Worm (Caenorhabditis elegans) whole organism, L1 larva: Measurements from ENCODE around the gene fbxc-39.
A peak's percentile ranks its signal among the peaks of the same experiment; 100 is the strongest.

ENCODE experiments used
- C04F5.9 ChIP-seq: sonication (generic microtip); optimal IDR thresholded peaks from 2 replicates; lab custom pipeline; 2016; ENCODE audit warnings: missing genetic modification characterization, missing compliant biosample characterization
- ama-1 ChIP-seq: fragments of 150-350 bp; optimal IDR thresholded peaks from 2 replicates; lab custom pipeline; 2014
- blmp-1 ChIP-seq: fragments of 150-350 bp; optimal IDR thresholded peaks from 2 replicates; lab custom pipeline; 2014; ENCODE audit warnings: missing biosample characterization, missing genetic modification characterization
- ceh-82 ChIP-seq, 3 experiments: fragments of 150-350 bp in 1 of 3; sonication (generic microtip) in 2 of 3; optimal IDR thresholded peaks; 2 replicates each; lab custom pipeline; 2014 to 2017; ENCODE audit warnings: missing biosample characterization in 3 of 3, missing genetic modification characterization in 3 of 3
- ceh-90 ChIP-seq: sonication (generic microtip); optimal IDR thresholded peaks from 2 replicates; lab custom pipeline; 2016; ENCODE audit warnings: missing genetic modification characterization, missing compliant biosample characterization
- dpl-1 ChIP-seq, 3 experiments: fragments of 150-350 bp in 2 of 3; sonication (generic microtip) in 1 of 3; optimal IDR thresholded peaks; 2 replicates each; lab custom pipeline; 2014 to 2017; ENCODE audit warnings: missing biosample characterization in 3 of 3, missing genetic modification characterization in 3 of 3, missing genetic modification reagents in 3 of 3
- efl-1 ChIP-seq, 4 experiments: fragments of 150-350 bp; optimal IDR thresholded peaks in 3 of 4; peaks in 1 of 4; 1 replicate in 1 of 4; 2 replicates in 3 of 4; lab custom pipeline; 2014; ENCODE audit warnings: missing biosample characterization in 2 of 4, missing genetic modification characterization in 2 of 4, missing genetic modification reagents in 2 of 4
- efl-3 ChIP-seq: fragments of 200-800 bp; sonication (Bioruptor generic); optimal IDR thresholded peaks from 2 replicates; lab custom pipeline; 2018; ENCODE audit warnings: mild to moderate bottlenecking, missing genetic modification characterization, missing compliant biosample characterization
- elt-2 ChIP-seq: sonication (generic microtip); optimal IDR thresholded peaks from 2 replicates; lab custom pipeline; 2016; ENCODE audit warnings: missing genetic modification characterization, mild to moderate bottlenecking, inconsistent platforms, missing compliant biosample characterization, missing genetic modification reagents
- elt-3 ChIP-seq, 6 experiments: fragments of 150-350 bp in 1 of 6; sonication (generic microtip); optimal IDR thresholded peaks; 2 replicates each; lab custom pipeline; 2017 to 2018; ENCODE audit warnings: missing biosample characterization in 6 of 6, missing genetic modification characterization in 6 of 6, inconsistent platforms in 1 of 6
- ets-5 ChIP-seq: fragments of 200-800 bp; sonication (Bioruptor generic); IDR thresholded peaks from 2 replicates; pipeline ENCODE4 v1.3.6; 2022; ENCODE audit warnings: missing genetic modification characterization, missing compliant biosample characterization
- fkh-4 ChIP-seq: sonication (generic microtip); optimal IDR thresholded peaks from 2 replicates; lab custom pipeline; 2016; ENCODE audit warnings: missing compliant biosample characterization, missing genetic modification characterization, borderline replicate concordance
- fkh-8 ChIP-seq: sonication (generic microtip); optimal IDR thresholded peaks from 2 replicates; lab custom pipeline; 2016; ENCODE audit warnings: mild to moderate bottlenecking, missing genetic modification characterization, missing compliant biosample characterization
- fos-1 ChIP-seq: fragments of 150-350 bp; optimal IDR thresholded peaks from 2 replicates; lab custom pipeline; 2014; ENCODE audit warnings: missing biosample characterization, missing genetic modification characterization
- hlh-17 ChIP-seq: fragments of 200-800 bp; sonication (Bioruptor generic); optimal IDR thresholded peaks from 2 replicates; lab custom pipeline; 2018; ENCODE audit warnings: missing genetic modification characterization, mild to moderate bottlenecking, missing compliant biosample characterization, moderate library complexity, borderline replicate concordance
- hpl-2 ChIP-seq: fragments of 150-350 bp; optimal IDR thresholded peaks from 2 replicates; lab custom pipeline; 2014; ENCODE audit warnings: missing biosample characterization, missing genetic modification reagents, missing genetic modification characterization
- irx-1 ChIP-seq: sonication (generic microtip); optimal IDR thresholded peaks from 2 replicates; lab custom pipeline; 2016; ENCODE audit warnings: missing genetic modification characterization, missing compliant biosample characterization
- isw-1 ChIP-seq: fragments of 200-800 bp; sonication (Bioruptor generic); IDR thresholded peaks from 2 replicates; pipeline ENCODE4 v1.3.6; 2022; ENCODE audit warnings: missing genetic modification characterization, missing compliant biosample characterization
- lin-35 ChIP-seq, 2 experiments: fragments of 150-350 bp; optimal IDR thresholded peaks; 2 replicates each; lab custom pipeline; 2014; ENCODE audit warnings: missing biosample characterization in 2 of 2, missing genetic modification characterization in 2 of 2, missing genetic modification reagents in 2 of 2
- lin-39 ChIP-seq: fragments of 150-350 bp; optimal IDR thresholded peaks from 2 replicates; lab custom pipeline; 2014; ENCODE audit warnings: missing biosample characterization, missing genetic modification reagents, missing genetic modification characterization
- lsy-2 ChIP-seq, 2 experiments: fragments of 150-350 bp; optimal IDR thresholded peaks; 2 replicates each; lab custom pipeline; 2014; ENCODE audit warnings: missing biosample characterization in 2 of 2, missing genetic modification characterization in 2 of 2
- mdl-1 ChIP-seq, 2 experiments: fragments of 150-350 bp; optimal IDR thresholded peaks; 2 replicates each; lab custom pipeline; 2014 to 2017; ENCODE audit warnings: missing biosample characterization in 2 of 2, missing genetic modification characterization in 2 of 2, inconsistent platforms in 1 of 2
- mef-2 ChIP-seq: fragments of 150-350 bp; optimal IDR thresholded peaks from 2 replicates; lab custom pipeline; 2014; ENCODE audit warnings: missing biosample characterization, missing genetic modification characterization
- nhr-19 ChIP-seq: fragments of 200-800 bp; sonication (Bioruptor generic); conservative IDR thresholded peaks from 2 replicates; pipeline ENCODE4 v1.3.6; 2022; ENCODE audit warnings: missing genetic modification characterization, missing compliant biosample characterization
- nhr-237 ChIP-seq: fragments of 150-350 bp; optimal IDR thresholded peaks from 2 replicates; lab custom pipeline; 2014; ENCODE audit warnings: missing biosample characterization, missing genetic modification characterization
- nhr-47 ChIP-seq: sonication (generic microtip); optimal IDR thresholded peaks from 2 replicates; lab custom pipeline; 2016; ENCODE audit warnings: mild to moderate bottlenecking, missing genetic modification characterization, moderate library complexity, missing compliant biosample characterization
- nhr-84 ChIP-seq: sonication (generic microtip); optimal IDR thresholded peaks from 2 replicates; lab custom pipeline; 2017; ENCODE audit warnings: missing biosample characterization, missing genetic modification characterization
- nhr-85 ChIP-seq: sonication (generic microtip); peaks from one replicate; lab custom pipeline; 2016; ENCODE audit warnings: missing genetic modification characterization, inconsistent platforms, missing compliant biosample characterization
- pax-3 ChIP-seq: fragments of 200-800 bp; sonication (Bioruptor generic); optimal IDR thresholded peaks from 2 replicates; lab custom pipeline; 2018; ENCODE audit warnings: mild to moderate bottlenecking, missing genetic modification characterization, moderate library complexity, missing compliant biosample characterization
- pqm-1 ChIP-seq: sonication (generic microtip); optimal IDR thresholded peaks from 3 replicates; lab custom pipeline; 2017; ENCODE audit warnings: missing biosample characterization, missing genetic modification characterization
- snu-23 ChIP-seq: sonication (generic microtip); optimal IDR thresholded peaks from 2 replicates; lab custom pipeline; 2016; ENCODE audit warnings: missing genetic modification characterization, missing compliant biosample characterization
- sox-4 ChIP-seq: sonication (generic microtip); optimal IDR thresholded peaks from 2 replicates; lab custom pipeline; 2016; ENCODE audit warnings: missing genetic modification characterization, missing compliant biosample characterization
- sup-37 ChIP-seq: fragments of 200-800 bp; sonication (Bioruptor generic); optimal IDR thresholded peaks from 2 replicates; lab custom pipeline; 2018; ENCODE audit warnings: mild to moderate bottlenecking, missing genetic modification characterization, missing compliant biosample characterization
- swsn-7 ChIP-seq: sonication (generic microtip); optimal IDR thresholded peaks from 2 replicates; lab custom pipeline; 2016; ENCODE audit warnings: missing genetic modification characterization, missing compliant biosample characterization
- tlp-1 ChIP-seq: fragments of 150-350 bp; optimal IDR thresholded peaks from 2 replicates; lab custom pipeline; 2014; ENCODE audit warnings: missing biosample characterization, missing genetic modification characterization
- unc-130 ChIP-seq: fragments of 150-350 bp; optimal IDR thresholded peaks from 2 replicates; lab custom pipeline; 2017; ENCODE audit warnings: missing biosample characterization, missing genetic modification characterization, inconsistent platforms
- unc-30 ChIP-seq: sonication (generic microtip); optimal IDR thresholded peaks from 2 replicates; lab custom pipeline; 2017; ENCODE audit warnings: missing biosample characterization, missing genetic modification characterization
- unc-86 ChIP-seq: sonication (generic microtip); optimal IDR thresholded peaks from 2 replicates; lab custom pipeline; 2016; ENCODE audit warnings: missing genetic modification characterization, missing compliant biosample characterization
- unc-98 ChIP-seq: fragments of 200-800 bp; sonication (Bioruptor generic); IDR thresholded peaks from 2 replicates; pipeline ENCODE4 v1.3.6; 2022; ENCODE audit warnings: missing genetic modification characterization, missing compliant biosample characterization
- vab-15 ChIP-seq: sonication (generic microtip); optimal IDR thresholded peaks from 2 replicates; lab custom pipeline; 2017; ENCODE audit warnings: missing genotype, mild to moderate bottlenecking, missing genetic modification characterization, missing compliant biosample characterization
- zag-1 ChIP-seq: fragments of 150-350 bp; optimal IDR thresholded peaks from 2 replicates; lab custom pipeline; 2014; ENCODE audit warnings: missing biosample characterization, missing genetic modification characterization
- zip-4 ChIP-seq: fragments of 200-800 bp; sonication (Bioruptor generic); optimal IDR thresholded peaks from 2 replicates; lab custom pipeline; 2018; ENCODE audit warnings: mild to moderate bottlenecking, missing genetic modification characterization, moderate library complexity, missing compliant biosample characterization
- ztf-4 ChIP-seq: fragments of 150-350 bp; optimal IDR thresholded peaks from 2 replicates; lab custom pipeline; 2014; ENCODE audit warnings: missing biosample characterization, missing genetic modification characterization

fbxc-39 gene

DNA sequence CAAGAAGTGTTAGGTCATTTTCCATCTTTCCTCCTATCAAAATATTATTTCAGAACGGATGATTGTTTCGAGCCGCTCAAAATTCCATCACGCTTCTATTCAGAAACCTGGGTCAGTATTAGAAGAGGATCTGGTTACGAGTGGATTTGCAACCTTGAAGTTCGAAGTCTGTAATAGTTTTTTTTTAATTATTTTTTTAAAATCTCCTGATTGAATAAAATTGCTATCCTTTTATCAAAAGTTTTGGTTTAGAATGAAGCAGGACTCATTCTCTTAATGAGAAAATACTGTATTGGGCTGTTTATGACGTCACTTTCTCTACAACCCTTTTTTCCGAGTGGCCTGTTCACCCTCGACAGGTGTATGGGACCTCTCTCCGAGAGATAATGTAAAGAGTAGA is at the start of gene fbxc-39:
TSS of gene fbxc-39 (plus strand) at position 301 of the 400 bp plus-strand sequence.
- TF ChIP-seq snu-23 (GFP tag; lab: Kevin White, UChicago), result no peak

DNA sequence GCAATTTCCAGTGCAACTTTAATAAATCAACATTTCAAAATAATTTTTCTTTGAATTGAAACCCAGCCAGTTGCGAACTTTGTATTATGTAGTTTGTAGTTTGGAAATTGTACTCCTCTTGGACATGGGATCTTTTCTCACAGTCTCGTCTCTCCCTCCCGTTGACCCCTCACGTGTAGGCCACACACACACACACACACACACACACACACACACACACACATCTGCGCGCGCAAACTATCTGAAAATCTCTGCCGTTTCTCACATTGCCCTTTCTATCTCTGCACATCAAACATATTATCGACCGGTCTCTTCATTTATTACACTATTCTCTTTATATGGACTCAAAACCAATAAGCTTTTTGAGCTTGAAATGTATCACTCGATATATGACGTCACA is 47.8 kb upstream of the fbxc-39 start, which contains the start of gene fbxc-36:
TSS of gene fbxc-36 (plus strand) at position 205 of the 400 bp plus-strand sequence.
- no peak for TF ChIP-seq ztf-4 (tag; lab: Kevin White, UChicago)
- peak in 1 of 2 experiments; percentile 42 for TF ChIP-seq lin-35 (GFP tag; optimal IDR thresholded peaks at IDR 0.05; lab: Kevin White, UChicago)
- TF ChIP-seq efl-1 (optimal IDR thresholded peaks at IDR 0.05; lab: Kevin White, UChicago), result no peak
- TF ChIP-seq efl-1 (GFP tag; optimal IDR thresholded peaks at IDR 0.05 in 1 of 2; lab: Kevin White, UChicago), result peak in 1 of 2 experiments; percentile 86
- peak; percentile 67 for TF ChIP-seq nhr-85 (tag; lab: Kevin White, UChicago)
- TF ChIP-seq mdl-1 (tag; optimal IDR thresholded peaks at IDR 0.05; lab: Kevin White, UChicago), result peak in 1 of 2 experiments; percentile 5
- no peak for TF ChIP-seq ama-1 (lab: Kevin White, UChicago)

DNA sequence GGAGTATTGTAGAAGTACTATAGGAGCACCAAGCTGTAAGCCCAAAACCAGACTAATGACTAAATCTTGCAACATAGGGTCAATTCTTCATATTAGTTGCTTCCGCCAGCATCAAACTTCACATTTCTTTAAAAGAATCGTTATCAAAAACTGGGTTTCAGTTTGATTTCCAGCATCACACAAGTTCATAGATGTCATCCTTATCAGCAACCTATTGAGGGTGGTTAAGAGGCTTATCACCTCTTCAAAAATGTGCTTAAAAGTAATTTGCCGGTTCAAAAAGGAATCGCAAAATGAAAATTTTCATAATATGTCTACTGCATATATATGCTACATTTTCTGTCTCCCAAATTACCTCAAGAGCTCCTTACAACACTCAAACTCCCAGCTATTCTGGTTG is 44.8 kb upstream of the fbxc-39 start, which contains the start of gene clec-43:
TSS of gene clec-43 (plus strand) at position 294 of the 400 bp plus-strand sequence.
- no peak for TF ChIP-seq fos-1 (tag; lab: Kevin White, UChicago)
- TF ChIP-seq lin-35 (GFP tag; optimal IDR thresholded peaks at IDR 0.05; lab: Kevin White, UChicago), result peak in 1 of 2 experiments; percentile 20
- peak; percentile 15 for TF ChIP-seq pqm-1 (tag; lab: Kevin White, UChicago)
- TF ChIP-seq elt-2, result peak; percentile 94
- no peak for TF ChIP-seq unc-130 (tag; lab: Kevin White, UChicago)

DNA sequence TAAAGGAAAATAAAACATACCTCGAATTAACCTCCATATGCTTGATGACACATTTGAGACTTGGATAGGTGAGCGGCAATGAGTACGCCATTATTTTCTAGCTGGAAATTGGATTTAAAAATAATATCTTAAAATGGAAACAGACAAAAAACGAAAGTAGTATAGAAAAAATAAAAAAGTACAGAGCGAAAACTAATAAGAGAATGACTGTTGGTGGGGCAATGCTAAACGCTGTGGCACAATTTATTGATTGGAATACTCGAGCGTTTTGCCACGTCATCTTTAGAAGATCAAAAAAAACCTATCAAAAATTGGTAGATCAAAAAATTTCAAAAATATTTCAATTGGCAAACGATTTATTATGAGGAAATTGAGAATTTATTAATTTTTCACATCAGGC is 40.4 kb upstream of the fbxc-39 start, which contains the start of gene fbxc-32:
TSS of gene fbxc-32 (minus strand) at position 101 of the 400 bp plus-strand sequence.
- TF ChIP-seq fkh-8 (tag; lab: Kevin White, UChicago), result no peak
- no peak for TF ChIP-seq zag-1 (tag; lab: Kevin White, UChicago)
- no peak for TF ChIP-seq mef-2
- TF ChIP-seq nhr-47 (tag; lab: Kevin White, UChicago), result no peak
- no peak for TF ChIP-seq efl-3 (GFP tag; lab: Kevin White, UChicago)
- TF ChIP-seq unc-98 (GFP tag; lab: Robert Waterston, UW), result no peak

DNA sequence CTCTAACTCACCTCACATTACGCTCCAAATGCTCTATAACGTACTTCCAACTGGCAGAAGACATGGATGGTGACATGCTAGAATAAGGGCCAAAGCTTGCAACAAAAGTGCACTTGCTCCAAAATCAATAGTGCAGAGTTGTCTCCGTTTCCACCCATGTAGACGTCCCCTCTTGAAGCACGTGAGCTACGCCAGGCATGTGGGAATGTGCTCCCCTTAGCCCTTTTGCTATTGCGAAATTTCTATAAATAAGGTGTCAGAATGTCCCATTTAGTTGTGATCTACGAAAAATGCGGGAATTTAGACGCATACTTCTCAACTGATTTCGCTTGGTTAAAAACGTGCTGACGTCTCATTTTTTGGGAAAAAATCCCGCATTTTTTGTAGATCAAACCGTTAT is 38.2 kb upstream of the fbxc-39 start:
- TF ChIP-seq nhr-237 (tag; lab: Kevin White, UChicago) (no peak), unc-30 (tag; lab: Kevin White, UChicago) (no peak), nhr-84 (tag; lab: Kevin White, UChicago) (no peak), unc-86 (tag; lab: Kevin White, UChicago) (peak; percentile 21), lin-39 (tag; lab: Kevin White, UChicago) (no peak), fkh-4 (no peak), tlp-1 (tag; lab: Kevin White, UChicago) (no peak), snu-23 (GFP tag; lab: Kevin White, UChicago) (no peak), sox-4 (tag; lab: Kevin White, UChicago) (no peak), lsy-2 (tag; optimal IDR thresholded peaks at IDR 0.05; lab: Kevin White, UChicago) (no peak), ets-5 (no peak), fkh-8 (tag; lab: Kevin White, UChicago) (peak; percentile 52), vab-15 (no peak), C04F5.9 (no peak), zip-4 (GFP tag; lab: Kevin White, UChicago) (peak; percentile 48), ceh-82 (tag; optimal IDR thresholded peaks at IDR 0.05; lab: Kevin White, UChicago) (peak in 2 of 3 experiments; percentile 19 to 45), nhr-19 (GFP tag; lab: Robert Waterston, UW) (no peak), hpl-2 (GFP tag; lab: Kevin White, UChicago) (no peak), nhr-47 (tag; lab: Kevin White, UChicago) (no peak), ceh-90 (tag; lab: Kevin White, UChicago) (no peak), sup-37 (GFP tag; lab: Kevin White, UChicago) (no peak), irx-1 (no peak), efl-3 (GFP tag; lab: Kevin White, UChicago) (no peak), elt-2 (no peak), elt-3 (tag; optimal IDR thresholded peaks at IDR 0.05; lab: Kevin White, UChicago) (no peak), lin-35 (GFP tag; optimal IDR thresholded peaks at IDR 0.05; lab: Kevin White, UChicago) (peak in 1 of 2 experiments; percentile 2), isw-1 (GFP tag; lab: Robert Waterston, UW) (peak; percentile 19; the same call in 1 of the 2 replicates), dpl-1 (GFP tag; optimal IDR thresholded peaks at IDR 0.05; lab: Kevin White, UChicago) (peak in 1 of 3 experiments; percentile 17), ama-1 (lab: Kevin White, UChicago) (no peak), mdl-1 (tag; optimal IDR thresholded peaks at IDR 0.05; lab: Kevin White, UChicago) (no peak), pax-3 (tag; lab: Kevin White, UChicago) (no peak), swsn-7 (no peak), hlh-17 (no peak), blmp-1 (tag; lab: Kevin White, UChicago) (no peak)
